Fruit fly (Drosophila melanogaster) whole organism, pupa: ENCODE results near the gene GckIII.

Experiments
- CG13204 ChIP-seq: fragments of 200-800 bp; sonication (Bioruptor generic); optimal IDR thresholded peaks from 2 replicates; lab custom pipeline; 2018; ENCODE audit warnings: missing biosample characterization, mild to moderate bottlenecking, missing genetic modification characterization, moderate library complexity
- CG14655 ChIP-seq: fragments of 200-800 bp; sonication (Bioruptor generic); optimal IDR thresholded peaks from 3 replicates; lab custom pipeline; 2017; ENCODE audit warnings: mild to moderate bottlenecking, missing biosample characterization, missing genetic modification reagents, missing genetic modification characterization
- CG17806 ChIP-seq: fragments of 200-800 bp; sonication (Bioruptor generic); optimal IDR thresholded peaks from 2 replicates; lab custom pipeline; 2018; ENCODE audit warnings: missing biosample characterization, mild to moderate bottlenecking, missing genetic modification characterization, moderate library complexity
- CG34367 ChIP-seq: fragments of 200-800 bp; sonication (Bioruptor generic); optimal IDR thresholded peaks from 2 replicates; lab custom pipeline; 2018; ENCODE audit warnings: missing biosample characterization, mild to moderate bottlenecking, missing genetic modification characterization
- EcR ChIP-seq: fragments of 200-800 bp; sonication (Bioruptor generic); optimal IDR thresholded peaks from 3 replicates; lab custom pipeline; 2019; ENCODE audit warnings: missing biosample characterization, missing genetic modification characterization, mild to moderate bottlenecking, moderate library complexity, missing genetic modification reagents
- Ets98B ChIP-seq: fragments of 200-800 bp; sonication (Bioruptor generic); IDR thresholded peaks from 2 replicates; pipeline ENCODE4 v1.3.6; 2022; ENCODE audit warnings: missing biosample characterization, missing genetic modification characterization
- Snoo ChIP-seq: fragments of 200-800 bp; sonication (Bioruptor generic); optimal IDR thresholded peaks from 3 replicates; lab custom pipeline; 2017; ENCODE audit warnings: missing biosample characterization, mild to moderate bottlenecking, missing genetic modification characterization, inconsistent platforms
- gl ChIP-seq: fragments of 200-800 bp; sonication (Bioruptor generic); optimal IDR thresholded peaks from 2 replicates; lab custom pipeline; 2018; ENCODE audit warnings: missing biosample characterization, mild to moderate bottlenecking, missing genetic modification characterization

dm6 chr3R:17060244-17060664 lies 25.1 kb upstream of the GckIII start:
- TF ChIP-seq gl (tag; lab: Kevin White, UChicago) (peak; percentile 13), Snoo (tag; lab: Kevin White, UChicago) (no peak), EcR (no peak), CG34367 (tag; lab: Kevin White, UChicago) (peak; percentile 39), CG13204 (GFP tag; lab: Kevin White, UChicago) (no peak), CG17806 (tag; lab: Kevin White, UChicago) (peak; percentile 67), Ets98B (GFP tag; lab: Robert Waterston, UW) (peak; percentile 42), CG14655 (peak; percentile 90)
